Fruit fly (Drosophila melanogaster): ENCODE measurements around the gene CG31178.

DNA sequence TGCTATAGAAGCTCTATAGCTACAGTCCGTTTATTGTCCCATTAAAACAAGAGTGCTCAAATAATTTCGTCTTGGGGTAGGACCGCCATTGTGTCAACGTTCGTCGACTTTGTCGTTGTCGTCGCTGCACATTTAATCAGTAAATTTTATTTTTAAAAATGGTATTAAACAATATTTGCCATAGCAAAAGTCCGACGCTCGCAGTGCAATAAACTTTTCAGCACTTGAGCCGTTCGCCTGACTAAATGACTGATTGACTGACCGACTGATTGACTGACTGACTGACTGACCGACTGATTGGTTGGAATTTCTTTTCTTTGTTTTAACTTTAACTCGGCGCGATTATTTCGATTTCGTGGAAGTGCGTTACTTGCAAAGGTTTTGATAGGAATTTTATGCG, 16.4 kb downstream of the CG31178 start:
- TF ChIP-seq CG11617 (GFP tag; optimal IDR thresholded peaks at IDR 0.05) (no peak), pad (GFP tag; optimal IDR thresholded peaks at IDR 0.05) (no peak), bab1 (GFP tag; optimal IDR thresholded peaks at IDR 0.05) (no peak), kay (GFP tag; ENCODE audit: borderline replicate concordance) (peak; percentile 65), cic (GFP tag; optimal IDR thresholded peaks at IDR 0.05) (no peak), CG5204 (GFP tag; optimal IDR thresholded peaks at IDR 0.05) (no peak), toe (GFP tag; optimal IDR thresholded peaks at IDR 0.05) (no peak), Mnt (GFP tag; optimal IDR thresholded peaks at IDR 0.05) (no peak), CG1620 (GFP tag; optimal IDR thresholded peaks at IDR 0.05) (no peak), CG12768 (GFP tag; optimal IDR thresholded peaks at IDR 0.05) (no peak), CG7101 (tag; optimal IDR thresholded peaks at IDR 0.05) (no peak), CG7045 (GFP tag; optimal IDR thresholded peaks at IDR 0.05) (no peak), Clk (GFP tag; optimal IDR thresholded peaks at IDR 0.05) (no peak)
